Fruit fly (Drosophila melanogaster) whole organism, embryonic: ENCODE measurements around the gene mRpL51.

Source experiments
- ATbp ChIP-seq: fragments of 200-800 bp; sonication (Bioruptor generic); optimal IDR thresholded peaks from 2 replicates; lab custom pipeline; 2017; ENCODE audit warnings: missing biosample characterization, mild to moderate bottlenecking, missing genetic modification characterization, missing genetic modification reagents
- B-H1 ChIP-seq: fragments of 200-800 bp; sonication (Bioruptor generic); IDR thresholded peaks from 3 replicates; pipeline ENCODE4 v1.3.6; 2022; ENCODE audit warnings: missing biosample characterization, missing genetic modification characterization
- CG10321 ChIP-seq: fragments of 200-800 bp; sonication (Bioruptor generic); IDR thresholded peaks from 2 replicates; pipeline ENCODE4 v1.3.6; 2022; ENCODE audit warnings: missing biosample characterization, missing genetic modification characterization
- CG11695 ChIP-seq: fragments of 200-800 bp; sonication (Bioruptor generic); IDR thresholded peaks from 3 replicates; pipeline ENCODE4 v1.3.6; 2022; ENCODE audit warnings: missing biosample characterization, missing genetic modification characterization
- CG12236 ChIP-seq: fragments of 200-800 bp; sonication (Bioruptor generic); optimal IDR thresholded peaks from 2 replicates; lab custom pipeline; 2016; ENCODE audit warnings: missing biosample characterization, missing genetic modification characterization
- CG12942 ChIP-seq: fragments of 200-800 bp; sonication (Bioruptor generic); optimal IDR thresholded peaks from 3 replicates; lab custom pipeline; 2016; ENCODE audit warnings: missing biosample characterization, missing genetic modification characterization
- CG13775 ChIP-seq: fragments of 200-800 bp; sonication (Bioruptor generic); optimal IDR thresholded peaks from 3 replicates; lab custom pipeline; 2017; ENCODE audit warnings: missing biosample characterization, mild to moderate bottlenecking, missing genetic modification characterization
- CG1603 ChIP-seq: fragments of 200-800 bp; sonication (Bioruptor generic); optimal IDR thresholded peaks from 2 replicates; lab custom pipeline; 2019; ENCODE audit warnings: missing biosample characterization, mild to moderate bottlenecking, missing genetic modification characterization, moderate library complexity
- CG16779 ChIP-seq: fragments of 200-800 bp; sonication (Bioruptor generic); IDR thresholded peaks from 2 replicates; pipeline ENCODE4 v1.3.6; 2022; ENCODE audit warnings: missing biosample characterization, missing genetic modification characterization
- CG18764 ChIP-seq: fragments of 200-800 bp; sonication (Bioruptor generic); optimal IDR thresholded peaks from 3 replicates; lab custom pipeline; 2016; ENCODE audit warnings: missing biosample characterization, missing genetic modification characterization
- CG2129 ChIP-seq: fragments of 200-800 bp; sonication (Bioruptor generic); IDR thresholded peaks from 2 replicates; pipeline ENCODE4 v1.3.6; 2022; ENCODE audit warnings: missing biosample characterization, missing genetic modification characterization; ENCODE audit not compliant: partially characterized antibody
- CG31441 ChIP-seq: fragments of 200-800 bp; sonication (Bioruptor generic); IDR thresholded peaks from 2 replicates; pipeline ENCODE4 v1.3.6; 2022; ENCODE audit warnings: missing biosample characterization, missing genetic modification characterization
- CG42726 ChIP-seq: fragments of 200-800 bp; sonication (Bioruptor generic); IDR thresholded peaks from 2 replicates; pipeline ENCODE4 v1.3.6; 2022; ENCODE audit warnings: missing biosample characterization, missing genetic modification characterization; ENCODE audit not compliant: partially characterized antibody
- CG5953 ChIP-seq: fragments of 200-800 bp; sonication (Bioruptor generic); IDR thresholded peaks from 2 replicates; pipeline ENCODE4 v1.3.6; 2022; ENCODE audit warnings: missing biosample characterization, missing genetic modification characterization
- CG6683 ChIP-seq: fragments of 200-800 bp; sonication (Bioruptor generic); optimal IDR thresholded peaks from 2 replicates; lab custom pipeline; 2017; ENCODE audit warnings: missing biosample characterization, mild to moderate bottlenecking, missing genetic modification characterization, missing genetic modification reagents
- CG6791 ChIP-seq: fragments of 200-800 bp; sonication (Bioruptor generic); IDR thresholded peaks from 3 replicates; pipeline ENCODE4 v1.3.6; 2022; ENCODE audit warnings: missing biosample characterization, missing genetic modification characterization; ENCODE audit not compliant: partially characterized antibody
- CG8924 ChIP-seq: fragments of 200-800 bp; optimal IDR thresholded peaks from 3 replicates; lab custom pipeline; 2019; ENCODE audit warnings: missing biosample characterization, mild to moderate bottlenecking, missing genetic modification characterization, moderate library complexity
- CG9727 ChIP-seq: fragments of 200-800 bp; sonication (Bioruptor generic); optimal IDR thresholded peaks from 3 replicates; lab custom pipeline; 2017; ENCODE audit warnings: missing biosample characterization, mild to moderate bottlenecking, missing genetic modification characterization
- Deaf1 ChIP-seq: fragments of 200-800 bp; optimal IDR thresholded peaks from 3 replicates; lab custom pipeline; 2019; ENCODE audit warnings: missing biosample characterization, mild to moderate bottlenecking, missing genetic modification characterization, moderate library complexity
- Doc2 ChIP-seq: fragments of 200-800 bp; sonication (Bioruptor generic); IDR thresholded peaks from 2 replicates; pipeline ENCODE4 v1.3.6; 2022; ENCODE audit warnings: missing biosample characterization, missing genetic modification characterization
- Doc3 ChIP-seq: fragments of 200-800 bp; sonication (Bioruptor generic); IDR thresholded peaks from 3 replicates; pipeline ENCODE4 v1.3.6; 2022; ENCODE audit warnings: missing biosample characterization, missing genetic modification characterization; ENCODE audit not compliant: partially characterized antibody
- Dref ChIP-seq: fragments of 200-800 bp; sonication (Bioruptor generic); IDR thresholded peaks from 2 replicates; pipeline ENCODE4 v1.3.6; 2022; ENCODE audit warnings: missing biosample characterization, missing genetic modification characterization
- HLH54F ChIP-seq: fragments of 200-800 bp; sonication (Bioruptor generic); optimal IDR thresholded peaks from 3 replicates; lab custom pipeline; 2016; ENCODE audit warnings: missing biosample characterization, missing genetic modification characterization
- Hand ChIP-seq: fragments of 200-800 bp; sonication (Bioruptor generic); optimal IDR thresholded peaks from 2 replicates; lab custom pipeline; 2017; ENCODE audit warnings: mild to moderate bottlenecking, missing biosample characterization, missing genetic modification reagents, missing genetic modification characterization
- Meics ChIP-seq: fragments of 200-800 bp; sonication (Bioruptor generic); optimal IDR thresholded peaks from 2 replicates; lab custom pipeline; 2017; ENCODE audit warnings: missing biosample characterization, mild to moderate bottlenecking, missing genetic modification characterization
- Myb ChIP-seq: fragments of 200-800 bp; sonication (Bioruptor generic); optimal IDR thresholded peaks from 2 replicates; lab custom pipeline; 2016; ENCODE audit warnings: missing biosample characterization, missing genetic modification characterization
- NC2β ChIP-seq: fragments of 200-800 bp; sonication (Bioruptor generic); optimal IDR thresholded peaks from 2 replicates; lab custom pipeline; 2016; ENCODE audit warnings: missing biosample characterization, missing genetic modification characterization
- NK7.1 ChIP-seq: fragments of 200-800 bp; sonication (Bioruptor generic); optimal IDR thresholded peaks from 3 replicates; lab custom pipeline; 2016; ENCODE audit warnings: missing biosample characterization, missing genetic modification characterization
- Rfx ChIP-seq: fragments of 200-800 bp; sonication (Bioruptor generic); IDR thresholded peaks from 2 replicates; pipeline ENCODE4 v1.3.6; 2022; ENCODE audit warnings: missing biosample characterization, missing genetic modification characterization
- Rx ChIP-seq: fragments of 200-800 bp; sonication (Bioruptor generic); IDR thresholded peaks from 2 replicates; pipeline ENCODE4 v1.3.6; 2022; ENCODE audit warnings: missing biosample characterization, missing genetic modification characterization
- Tbp ChIP-seq: fragments of >200 bp; optimal IDR thresholded peaks from 2 replicates; lab custom pipeline; 2018; ENCODE audit warnings: missing biosample characterization, missing genetic modification characterization
- ase ChIP-seq: fragments of 200-800 bp; sonication (Bioruptor generic); IDR thresholded peaks from 3 replicates; pipeline ENCODE4 v1.3.6; 2022; ENCODE audit warnings: missing biosample characterization, missing genetic modification characterization
- ash1 ChIP-seq: fragments of 200-800 bp; sonication (Bioruptor generic); optimal IDR thresholded peaks from 2 replicates; lab custom pipeline; 2018; ENCODE audit warnings: missing biosample characterization, mild to moderate bottlenecking, missing genetic modification characterization
- crc ChIP-seq: fragments of 200-800 bp; sonication (Bioruptor generic); optimal IDR thresholded peaks from 2 replicates; lab custom pipeline; 2016; ENCODE audit warnings: missing biosample characterization, missing genetic modification characterization
- crol ChIP-seq: fragments of 200-800 bp; sonication (Bioruptor generic); IDR thresholded peaks from 2 replicates; pipeline ENCODE4 v1.3.6; 2022; ENCODE audit warnings: missing biosample characterization, missing genetic modification characterization
- da ChIP-seq: fragments of 200-800 bp; sonication (Bioruptor generic); optimal IDR thresholded peaks from 2 replicates; lab custom pipeline; 2016; ENCODE audit warnings: missing biosample characterization, missing genetic modification characterization
- danr ChIP-seq: fragments of 200-800 bp; sonication (Bioruptor generic); IDR thresholded peaks from 2 replicates; pipeline ENCODE4 v1.3.6; 2022; ENCODE audit warnings: missing biosample characterization, missing genetic modification characterization
- dm ChIP-seq: fragments of 200-800 bp; sonication (Bioruptor generic); optimal IDR thresholded peaks from 3 replicates; lab custom pipeline; 2016; ENCODE audit warnings: missing biosample characterization, missing genetic modification characterization
- dmrt11E ChIP-seq: fragments of 200-800 bp; sonication (Bioruptor generic); optimal IDR thresholded peaks from 3 replicates; lab custom pipeline; 2018; ENCODE audit warnings: missing biosample characterization, mild to moderate bottlenecking, missing genetic modification characterization, moderate library complexity
- dpn ChIP-seq, 2 experiments: fragments of 200-800 bp; sonication (Bioruptor generic); optimal IDR thresholded peaks; 3 replicates each; lab custom pipeline; 2016; ENCODE audit warnings: missing biosample characterization in 2 of 2, missing genetic modification characterization in 2 of 2
- eyg ChIP-seq: fragments of 200-800 bp; sonication (Bioruptor generic); optimal IDR thresholded peaks from 3 replicates; lab custom pipeline; 2016; ENCODE audit warnings: missing biosample characterization, missing genetic modification characterization
- gcm ChIP-seq: fragments of 200-800 bp; sonication (Bioruptor generic); optimal IDR thresholded peaks from 2 replicates; lab custom pipeline; 2019; ENCODE audit warnings: missing biosample characterization, mild to moderate bottlenecking, missing genetic modification characterization, moderate library complexity
- gsb ChIP-seq: fragments of 200-800 bp; sonication (Bioruptor generic); IDR thresholded peaks from 2 replicates; pipeline ENCODE4 v1.3.6; 2022; ENCODE audit warnings: missing biosample characterization, missing genetic modification characterization
- h ChIP-seq: fragments of >200 bp; optimal IDR thresholded peaks from 2 replicates; lab custom pipeline; 2017
- maf-S ChIP-seq: fragments of 200-800 bp; sonication (Bioruptor generic); optimal IDR thresholded peaks from 2 replicates; lab custom pipeline; 2016; ENCODE audit warnings: missing biosample characterization, missing genetic modification characterization
- mam ChIP-seq: fragments of 200-800 bp; sonication (Bioruptor generic); optimal IDR thresholded peaks from 3 replicates; lab custom pipeline; 2016; ENCODE audit warnings: missing biosample characterization, missing genetic modification characterization
- pnt ChIP-seq: fragments of 200-800 bp; sonication (Bioruptor generic); optimal IDR thresholded peaks from 3 replicates; lab custom pipeline; 2016; ENCODE audit warnings: missing biosample characterization, missing genetic modification characterization
- rib ChIP-seq: fragments of 200-800 bp; sonication (Bioruptor generic); IDR thresholded peaks from 2 replicates; pipeline ENCODE4 v1.3.6; 2022; ENCODE audit warnings: missing biosample characterization, missing genetic modification characterization
- sisA ChIP-seq: fragments of 200-800 bp; sonication (Bioruptor generic); IDR thresholded peaks from 2 replicates; pipeline ENCODE4 v1.3.6; 2022; ENCODE audit warnings: missing biosample characterization, missing genetic modification characterization
- slbo ChIP-seq: fragments of 200-800 bp; sonication (Bioruptor generic); IDR thresholded peaks from 2 replicates; pipeline ENCODE4 v1.3.6; 2022; ENCODE audit warnings: missing biosample characterization, missing genetic modification characterization
- sr ChIP-seq: fragments of 200-800 bp; sonication (Bioruptor generic); IDR thresholded peaks from 3 replicates; pipeline ENCODE4 v1.3.6; 2022; ENCODE audit warnings: missing biosample characterization, missing genetic modification characterization
- stwl ChIP-seq: fragments of 200-800 bp; sonication (Bioruptor generic); optimal IDR thresholded peaks from 3 replicates; lab custom pipeline; 2018; ENCODE audit warnings: missing biosample characterization, mild to moderate bottlenecking, missing genetic modification characterization, moderate library complexity
- twi ChIP-seq: fragments of 200-800 bp; optimal IDR thresholded peaks from 2 replicates; lab custom pipeline; 2019; ENCODE audit warnings: missing biosample characterization, mild to moderate bottlenecking, missing genetic modification characterization, moderate library complexity

The mRpL51 gene

dm6 chr2L:8477971-8478370 is 39.2 kb downstream of the mRpL51 start (continued):
- TF ChIP-seq Deaf1, result no peak
- TF ChIP-seq dm (GFP tag; lab: Kevin White, UChicago), result no peak
- no peak for TF ChIP-seq CG6683 (GFP tag; lab: Kevin White, UChicago)
- peak; percentile 70; the same call in 1 of the 2 replicates for TF ChIP-seq CG42726 (GFP tag; lab: Robert Waterston, UW)
- TF ChIP-seq CG1603 (tag; lab: Kevin White, UChicago), result peak; percentile 75
- no peak for TF ChIP-seq CG9727 (GFP tag; lab: Kevin White, UChicago)
- TF ChIP-seq crol, result no peak
- no peak for TF ChIP-seq CG10321 (GFP tag; lab: Robert Waterston, UW)
- TF ChIP-seq CG5953 (GFP tag; lab: Robert Waterston, UW), result no peak
- TF ChIP-seq CG2129 (GFP tag; lab: Robert Waterston, UW), result no peak
- TF ChIP-seq Rx, result no peak
- TF ChIP-seq da (GFP tag; lab: Kevin White, UChicago), result no peak
- TF ChIP-seq gsb (GFP tag; lab: Robert Waterston, UW), result no peak
- no peak for TF ChIP-seq NC2β
- no peak for TF ChIP-seq NK7.1 (GFP tag; lab: Kevin White, UChicago)
- no peak for TF ChIP-seq crc (GFP tag; lab: Kevin White, UChicago)
- TF ChIP-seq gcm, result no peak
- TF ChIP-seq maf-S (GFP tag; lab: Kevin White, UChicago), result peak; percentile 3
- TF ChIP-seq CG11695, result no peak
- no peak for TF ChIP-seq h (lab: Kevin White, UChicago)
- no peak for TF ChIP-seq Hand (GFP tag; lab: Kevin White, UChicago)
- no peak for TF ChIP-seq CG8924
- TF ChIP-seq CG31441, result no peak
- no peak for TF ChIP-seq ase
- TF ChIP-seq slbo (GFP tag; lab: Robert Waterston, UW), result 0 out of 2 replicates have a peak, but pooled peaks have one; percentile 17
- TF ChIP-seq sisA (GFP tag; lab: Robert Waterston, UW), result no peak
- TF ChIP-seq CG6791, result peak; percentile 58
- TF ChIP-seq Rfx, result no peak; the same call in 1 of the 2 replicates
- no peak for TF ChIP-seq Meics
- TF ChIP-seq Dref (GFP tag; lab: Robert Waterston, UW), result peak; percentile 89
- TF ChIP-seq Tbp, result no peak
- no peak for TF ChIP-seq Doc2 (GFP tag; lab: Robert Waterston, UW)
- TF ChIP-seq ATbp, result no peak
- peak; percentile 86 for TF ChIP-seq stwl
- peak; percentile 100 for TF ChIP-seq Myb
- TF ChIP-seq dpn (GFP tag; optimal IDR thresholded peaks at IDR 0.05; lab: Kevin White, UChicago), result peak in 1 of 2 experiments; percentile 20
- no peak for TF ChIP-seq rib (GFP tag; lab: Robert Waterston, UW)
- TF ChIP-seq CG16779 (GFP tag; lab: Robert Waterston, UW), result no peak
- TF ChIP-seq CG18764, result no peak
- TF ChIP-seq eyg (GFP tag; lab: Kevin White, UChicago), result no peak
- TF ChIP-seq CG12942 (GFP tag; lab: Kevin White, UChicago), result no peak
- no peak for TF ChIP-seq twi (tag; lab: Kevin White, UChicago)
- no peak for TF ChIP-seq Doc3 (GFP tag; lab: Robert Waterston, UW)
- TF ChIP-seq ash1 (GFP tag; lab: Kevin White, UChicago), result no peak
- TF ChIP-seq danr, result no peak
- peak; percentile 1 for TF ChIP-seq HLH54F (GFP tag; lab: Kevin White, UChicago)
- no peak for TF ChIP-seq sr
- TF ChIP-seq B-H1 (GFP tag; lab: Robert Waterston, UW), result no peak
- TF ChIP-seq dmrt11E (tag; lab: Kevin White, UChicago), result no peak
- no peak for TF ChIP-seq CG13775 (GFP tag; lab: Kevin White, UChicago)
- no peak for TF ChIP-seq pnt (GFP tag; lab: Kevin White, UChicago)
- TF ChIP-seq mam (GFP tag; lab: Kevin White, UChicago), result no peak
- no peak for TF ChIP-seq CG12236 (GFP tag; lab: Kevin White, UChicago)
